Worm (Caenorhabditis elegans): Measurements from ENCODE around the gene C01G10.15.

DNA sequence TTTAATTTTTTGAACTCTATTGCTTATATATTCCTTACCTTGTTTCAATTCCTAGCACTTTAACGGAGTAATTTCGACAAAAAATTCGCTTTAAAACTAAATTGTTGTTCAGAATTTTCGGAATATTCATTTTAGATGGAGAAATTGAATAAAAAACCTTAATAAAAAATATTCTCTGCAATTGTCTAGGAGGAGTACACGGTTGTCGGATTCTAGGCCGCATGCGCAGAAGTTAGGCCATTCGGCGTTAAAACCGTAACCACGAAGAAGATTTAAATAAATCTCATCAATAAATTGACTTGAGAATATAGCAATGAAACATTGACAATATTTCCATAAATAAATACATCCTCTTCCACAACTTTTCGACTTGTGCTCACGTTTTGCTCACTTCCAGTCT lies 4.8 kb downstream of the C01G10.15 start, which contains the start of the genes C01G10.10 and C01G10.9:
- no peak for TF ChIP-seq ama-1 (optimal IDR thresholded peaks at IDR 0.05)
- no peak for TF ChIP-seq flt-1 (GFP tag; IDR thresholded peaks at IDR 0.05)
- TF ChIP-seq B0310.2 (tag; optimal IDR thresholded peaks at IDR 0.05): no peak
- TF ChIP-seq F13C5.2 (tag; optimal IDR thresholded peaks at IDR 0.05): peak; percentile 31

All from whole organism, early embryonic.